Fruit fly (Drosophila melanogaster) S2 (cell line): ENCODE data around the gene stai.

ENCODE experiments used
- CG8478 ChIP-seq: fragments of >200 bp; optimal IDR thresholded peaks from 2 replicates; lab custom pipeline; 2018
- CTCF ChIP-seq, 2 experiments: fragments of >200 bp; optimal IDR thresholded peaks; 2 replicates each; lab custom pipeline; 2018

The stai gene

DNA sequence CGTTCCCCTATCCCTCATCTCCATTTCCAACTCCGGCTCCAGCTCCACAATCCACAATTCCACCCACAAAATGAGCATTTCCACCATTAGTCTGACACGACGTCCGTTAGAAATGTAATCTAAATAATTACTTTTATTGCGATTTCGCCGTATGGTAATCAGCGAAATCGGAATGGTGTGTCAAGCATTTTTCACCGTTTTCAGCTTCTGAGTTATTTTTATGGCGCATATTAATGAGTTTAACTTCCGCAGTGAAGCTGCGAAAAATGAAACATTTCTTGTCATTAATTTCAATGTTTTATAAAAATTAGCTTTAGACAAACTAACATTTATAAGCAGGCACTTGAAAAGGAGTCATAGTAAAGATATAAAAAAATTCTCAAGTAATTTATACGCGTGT is 59.9 kb downstream of the stai start, which contains the start of gene CG13989:
Gene CG13989 (plus strand): TSS at position 301 of the 400 bp plus-strand sequence.
- TF ChIP-seq CTCF (optimal IDR thresholded peaks at IDR 0.05; lab: Kevin White, UChicago) (no peak), CG8478 (lab: Kevin White, UChicago) (no peak)

DNA sequence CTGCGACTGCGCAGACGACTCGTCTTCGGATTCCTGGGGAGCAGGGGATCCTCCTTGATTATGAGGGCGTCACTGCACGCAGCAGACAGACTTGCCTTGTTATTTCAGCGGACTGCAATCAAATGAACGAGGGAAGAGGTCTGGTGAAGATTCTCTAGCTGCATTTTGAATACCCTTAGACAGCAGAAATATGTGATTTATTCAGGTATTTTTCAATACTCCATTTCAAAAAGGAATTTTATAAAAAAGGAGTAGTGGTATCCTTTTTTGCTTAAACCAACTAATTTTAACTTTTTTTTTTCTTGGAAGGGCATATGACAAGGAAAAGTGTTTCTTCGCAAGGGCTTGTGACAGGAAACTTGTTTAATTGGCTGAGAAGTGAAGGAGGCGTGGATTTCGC is 65.5 kb downstream of the stai start:
- TF ChIP-seq CG8478 (lab: Kevin White, UChicago) (no peak), CTCF (optimal IDR thresholded peaks at IDR 0.05; lab: Kevin White, UChicago) (no peak)

DNA sequence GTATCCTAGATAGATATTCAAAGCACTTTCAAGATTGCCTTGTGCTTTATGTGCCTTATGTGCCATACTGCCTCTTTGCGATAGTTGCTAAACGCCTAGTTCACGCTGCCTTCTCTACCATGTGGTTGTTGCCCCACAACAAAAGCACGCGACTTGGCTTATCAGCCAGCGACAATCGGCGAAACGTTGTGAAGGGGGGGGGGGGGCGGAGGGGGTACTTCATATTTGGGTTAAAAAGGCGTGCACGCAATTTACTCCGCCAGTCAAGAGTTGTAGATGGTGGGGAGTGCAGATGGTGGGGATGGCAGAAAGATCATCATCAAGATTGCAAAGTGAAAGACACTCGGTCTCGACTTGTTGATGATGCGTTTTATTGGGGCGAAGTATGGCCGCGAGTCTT is 68.9 kb downstream of the stai start:
- no peak for TF ChIP-seq CTCF (optimal IDR thresholded peaks at IDR 0.05; lab: Kevin White, UChicago)
- TF ChIP-seq CG8478 (lab: Kevin White, UChicago) = no peak

DNA sequence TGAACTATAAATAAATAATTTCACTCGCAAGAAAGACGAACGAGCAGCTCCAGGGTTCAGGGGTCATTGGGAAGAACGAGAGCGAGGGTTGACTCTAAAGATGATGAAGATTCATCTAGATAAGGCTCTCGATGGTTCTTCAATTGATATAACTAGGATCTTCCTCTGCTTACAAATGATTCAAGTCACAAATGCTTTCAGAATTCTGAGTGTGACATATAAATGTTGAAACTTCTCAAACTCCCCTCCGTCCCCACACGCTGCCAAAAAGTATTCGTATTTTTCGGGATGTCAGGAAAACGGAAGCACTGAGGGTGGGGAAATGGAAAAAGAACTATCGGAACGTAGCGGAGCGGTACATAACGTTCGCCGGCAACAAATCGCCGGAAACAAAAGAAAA is 71.0 kb downstream of the stai start:
- TF ChIP-seq CG8478 (lab: Kevin White, UChicago) (no peak), CTCF (optimal IDR thresholded peaks at IDR 0.05; lab: Kevin White, UChicago) (no peak)

dm6 chr2L:6172996-6173395 is 72.8 kb downstream of the stai start:
- TF ChIP-seq CG8478 (lab: Kevin White, UChicago) (no peak), CTCF (optimal IDR thresholded peaks at IDR 0.05; lab: Kevin White, UChicago) (peak; percentile 76 to 79)
